Worm (Caenorhabditis elegans) whole organism, L4 larva: Measurements from ENCODE around the gene B0222.11.
A peak's percentile ranks its signal among the peaks of the same experiment; 100 is the strongest.

Experiments used
- D1046.2 ChIP-seq: fragments of 200-800 bp; sonication (Bioruptor generic); IDR thresholded peaks from 2 replicates; pipeline ENCODE4 v1.3.6; 2022; ENCODE audit warnings: missing genetic modification characterization, missing compliant biosample characterization
- F10B5.3 ChIP-seq: sonication (generic microtip); optimal IDR thresholded peaks from 2 replicates; lab custom pipeline; 2016; ENCODE audit warnings: mild to moderate bottlenecking, missing genetic modification characterization, missing compliant biosample characterization
- R02D3.7 ChIP-seq: fragments of 150-350 bp; sonication (generic microtip); optimal IDR thresholded peaks from 3 replicates; lab custom pipeline; 2014; ENCODE audit warnings: missing biosample characterization, missing genetic modification characterization
- T20F7.1 ChIP-seq: fragments of 200-800 bp; sonication (Bioruptor generic); optimal IDR thresholded peaks from 2 replicates; lab custom pipeline; 2018; ENCODE audit warnings: mild to moderate bottlenecking, missing genetic modification characterization, missing compliant biosample characterization
- Y105C5A.15 ChIP-seq: fragments of 200-800 bp; sonication (Bioruptor generic); IDR thresholded peaks from 2 replicates; pipeline ENCODE4 v1.3.6; 2022; ENCODE audit warnings: missing genetic modification characterization, missing compliant biosample characterization
- ZK546.5 ChIP-seq, 2 experiments: sonication (generic microtip); optimal IDR thresholded peaks; 2 replicates each; lab custom pipeline; 2017; ENCODE audit warnings: missing biosample characterization in 2 of 2, missing genetic modification characterization in 2 of 2
- aha-1 ChIP-seq: fragments of 150-350 bp; peaks from one replicate; lab custom pipeline; 2014; ENCODE audit warnings: missing biosample characterization, missing genetic modification characterization
- ama-1 ChIP-seq: fragments of 150-350 bp; optimal IDR thresholded peaks from 2 replicates; lab custom pipeline; 2014; ENCODE audit warnings: inconsistent platforms, mixed read lengths
- ceh-28 ChIP-seq: fragments of 150-350 bp; optimal IDR thresholded peaks from 2 replicates; lab custom pipeline; 2014; ENCODE audit warnings: missing biosample characterization, missing genetic modification reagents, missing genetic modification characterization
- ces-1 ChIP-seq: fragments of 150-350 bp; sonication (generic microtip); optimal IDR thresholded peaks from 4 replicates; lab custom pipeline; 2014; ENCODE audit warnings: missing biosample characterization, missing genetic modification reagents, missing genetic modification characterization
- ctbp-1 ChIP-seq: fragments of 200-800 bp; sonication (Bioruptor generic); IDR thresholded peaks from 2 replicates; pipeline ENCODE4 v1.3.6; 2022; ENCODE audit warnings: missing genetic modification reagents, missing genetic modification characterization, missing compliant biosample characterization
- daf-16 ChIP-seq, 3 experiments: sonication (generic microtip); optimal IDR thresholded peaks; 2 replicates each; lab custom pipeline; 2016 to 2017; ENCODE audit warnings: missing genetic modification characterization in 3 of 3, missing genetic modification reagents in 3 of 3, mild to moderate bottlenecking in 2 of 3, missing compliant biosample characterization in 2 of 3, missing biosample characterization in 1 of 3, moderate library complexity in 1 of 3
- daf-19 ChIP-seq: fragments of 200-800 bp; sonication (Bioruptor generic); conservative IDR thresholded peaks from 2 replicates; pipeline ENCODE4 v1.3.6; 2022; ENCODE audit warnings: missing genetic modification characterization, missing compliant biosample characterization
- dmd-6 ChIP-seq: fragments of 200-800 bp; sonication (Bioruptor generic); IDR thresholded peaks from 2 replicates; pipeline ENCODE4 v1.3.6; 2022; ENCODE audit warnings: missing genetic modification reagents, missing genetic modification characterization, missing compliant biosample characterization
- duxl-1 ChIP-seq: sonication (generic microtip); optimal IDR thresholded peaks from 2 replicates; lab custom pipeline; 2016; ENCODE audit warnings: mild to moderate bottlenecking, missing genetic modification characterization, moderate library complexity, missing compliant biosample characterization; ENCODE audit not compliant: poor library complexity
- dve-1 ChIP-seq: sonication (generic microtip); optimal IDR thresholded peaks from 2 replicates; lab custom pipeline; 2017; ENCODE audit warnings: antibody characterized with exemption, mild to moderate bottlenecking, missing genetic modification characterization, missing compliant biosample characterization; ENCODE audit not compliant: insufficient read depth
- egl-27 ChIP-seq: sonication (generic microtip); optimal IDR thresholded peaks from 3 replicates; lab custom pipeline; 2017; ENCODE audit warnings: missing biosample characterization, missing genetic modification reagents, missing genetic modification characterization
- fkh-10 ChIP-seq: fragments of 150-350 bp; optimal IDR thresholded peaks from 2 replicates; lab custom pipeline; 2014; ENCODE audit warnings: missing biosample characterization, missing genetic modification reagents, missing genetic modification characterization
- gei-8 ChIP-seq: fragments of 200-800 bp; sonication (Bioruptor generic); optimal IDR thresholded peaks from 2 replicates; lab custom pipeline; 2018; ENCODE audit warnings: mild to moderate bottlenecking, missing genetic modification characterization, missing compliant biosample characterization
- hlh-11 ChIP-seq: fragments of 200-800 bp; sonication (Bioruptor generic); optimal IDR thresholded peaks from 2 replicates; lab custom pipeline; 2018; ENCODE audit warnings: mild to moderate bottlenecking, missing genetic modification characterization, missing compliant biosample characterization
- jun-1 ChIP-seq: fragments of 150-350 bp; optimal IDR thresholded peaks from 2 replicates; lab custom pipeline; 2014; ENCODE audit warnings: missing biosample characterization, missing genetic modification reagents, missing genetic modification characterization
- lin-1 ChIP-seq: fragments of 200-800 bp; sonication (Bioruptor generic); IDR thresholded peaks from 2 replicates; pipeline ENCODE4 v1.3.6; 2022; ENCODE audit warnings: missing genetic modification reagents, missing genetic modification characterization, missing compliant biosample characterization
- lin-29 ChIP-seq: fragments of 200-800 bp; sonication (Bioruptor generic); IDR thresholded peaks from 2 replicates; pipeline ENCODE4 v1.3.6; 2022; ENCODE audit warnings: missing genetic modification reagents, missing genetic modification characterization, missing compliant biosample characterization
- mdl-1 ChIP-seq, 2 experiments: fragments of 150-350 bp in 1 of 2; sonication (generic microtip) in 1 of 2; optimal IDR thresholded peaks; 2 replicates each; lab custom pipeline; 2014 to 2017; ENCODE audit warnings: missing biosample characterization in 2 of 2, missing genetic modification characterization in 2 of 2
- mep-1 ChIP-seq: fragments of 150-350 bp; sonication (generic microtip); optimal IDR thresholded peaks from 3 replicates; lab custom pipeline; 2014; ENCODE audit warnings: missing biosample characterization, missing genetic modification characterization
- nhr-10 ChIP-seq: fragments of 150-350 bp; optimal IDR thresholded peaks from 2 replicates; lab custom pipeline; 2014; ENCODE audit warnings: missing biosample characterization, missing genetic modification characterization
- nhr-237 ChIP-seq: sonication (generic microtip); optimal IDR thresholded peaks from 2 replicates; lab custom pipeline; 2017; ENCODE audit warnings: missing biosample characterization, missing genetic modification characterization
- nhr-25 ChIP-seq: sonication (generic microtip); optimal IDR thresholded peaks from 2 replicates; lab custom pipeline; 2017; ENCODE audit warnings: missing genetic modification characterization, mild to moderate bottlenecking, missing compliant biosample characterization, antibody characterized with exemption, moderate library complexity, borderline replicate concordance; ENCODE audit not compliant: insufficient read depth
- nhr-28 ChIP-seq: fragments of 150-350 bp; optimal IDR thresholded peaks from 2 replicates; lab custom pipeline; 2014; ENCODE audit warnings: missing biosample characterization, missing genetic modification characterization
- nhr-42 ChIP-seq: fragments of 200-800 bp; sonication (Bioruptor generic); IDR thresholded peaks from 2 replicates; pipeline ENCODE4 v1.3.6; 2022; ENCODE audit warnings: missing genetic modification characterization, missing compliant biosample characterization
- nhr-77 ChIP-seq: fragments of 150-350 bp; optimal IDR thresholded peaks from 2 replicates; lab custom pipeline; 2014; ENCODE audit warnings: missing biosample characterization, missing genetic modification characterization
- php-3 ChIP-seq: fragments of 200-800 bp; sonication (Bioruptor generic); IDR thresholded peaks from 2 replicates; pipeline ENCODE4 v1.3.6; 2022; ENCODE audit warnings: missing genetic modification reagents, missing genetic modification characterization, missing compliant biosample characterization
- pqm-1 ChIP-seq: sonication (generic microtip); optimal IDR thresholded peaks from 2 replicates; lab custom pipeline; 2017; ENCODE audit warnings: missing biosample characterization, missing genetic modification characterization
- set-16 ChIP-seq: fragments of 200-800 bp; sonication (Bioruptor generic); IDR thresholded peaks from 2 replicates; pipeline ENCODE4 v1.3.6; 2022; ENCODE audit warnings: missing genetic modification reagents, missing genetic modification characterization, missing compliant biosample characterization
- tra-1 ChIP-seq: fragments of 200-800 bp; sonication (Bioruptor generic); IDR thresholded peaks from 2 replicates; pipeline ENCODE4 v1.3.6; 2022; ENCODE audit warnings: missing genetic modification reagents, missing genetic modification characterization, missing compliant biosample characterization
- unc-62 ChIP-seq, 3 experiments: fragments of 150-350 bp in 1 of 3; sonication (generic microtip); optimal IDR thresholded peaks in 2 of 3; peaks in 1 of 3; 1 replicate in 1 of 3; 2 replicates in 2 of 3; lab custom pipeline; 2014 to 2017; ENCODE audit warnings: missing biosample characterization in 3 of 3, missing genetic modification characterization in 3 of 3, missing genetic modification reagents in 3 of 3, missing genotype in 1 of 3
- vab-7 ChIP-seq: fragments of 200-800 bp; sonication (Bioruptor generic); IDR thresholded peaks from 2 replicates; pipeline ENCODE4 v1.3.6; 2022; ENCODE audit warnings: missing genetic modification reagents, missing genetic modification characterization, missing compliant biosample characterization
- ztf-11 ChIP-seq: fragments of 150-350 bp; optimal IDR thresholded peaks from 2 replicates; lab custom pipeline; 2014; ENCODE audit warnings: missing biosample characterization, missing genetic modification characterization

Gene B0222.11

DNA sequence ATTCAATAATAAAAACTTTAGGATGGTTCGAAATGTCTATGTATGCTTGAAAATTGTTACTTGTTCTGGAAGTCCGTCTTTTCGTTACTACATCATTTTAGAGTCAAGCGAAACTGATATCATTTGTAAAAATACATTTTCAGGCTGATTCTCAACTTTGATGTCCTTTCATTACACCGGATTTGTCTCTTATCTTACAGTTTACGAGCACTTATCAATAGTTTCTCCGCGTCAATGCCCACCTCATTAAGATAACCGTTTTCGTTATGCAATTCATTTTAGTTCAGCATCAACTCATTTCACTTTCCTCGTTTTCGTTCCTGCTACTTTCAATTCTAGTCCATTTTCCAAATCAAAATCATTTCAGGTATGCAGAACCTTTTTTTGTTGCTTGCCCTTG lies 34.7 kb upstream of the B0222.11 start, which contains the start of gene asp-2:
Gene asp-2, plus strand, starts transcription at position 368 of the 400 bp plus-strand sequence.
- no peak for TF ChIP-seq ama-1 (lab: Kevin White, UChicago)
- peak; percentile 95 for TF ChIP-seq pqm-1 (tag; lab: Kevin White, UChicago)
- TF ChIP-seq daf-16 (GFP tag; optimal IDR thresholded peaks at IDR 0.05; lab: Kevin White, UChicago) = no peak
- peak; percentile 63 for TF ChIP-seq daf-16 (tag; optimal IDR thresholded peaks at IDR 0.05; lab: Kevin White, UChicago)
- TF ChIP-seq F10B5.3 = no peak
- TF ChIP-seq nhr-77 = peak; percentile 20
- no peak for TF ChIP-seq nhr-237 (tag; lab: Kevin White, UChicago)
- TF ChIP-seq dmd-6 (GFP tag; lab: Robert Waterston, UW) = peak; percentile 69
- TF ChIP-seq php-3 (GFP tag; lab: Robert Waterston, UW) = 0 out of 2 replicates have a peak, but pooled peaks have one; percentile 53
- no peak for TF ChIP-seq R02D3.7 (tag; lab: Kevin White, UChicago)
- peak; percentile 28; the same call in 1 of the 2 replicates for TF ChIP-seq tra-1
- peak; percentile 57 for TF ChIP-seq hlh-11 (tag; lab: Kevin White, UChicago)
- no peak for TF ChIP-seq vab-7 (GFP tag; lab: Robert Waterston, UW)
- no peak for TF ChIP-seq daf-19
- no peak for TF ChIP-seq ctbp-1
- peak; percentile 74 for TF ChIP-seq dve-1 (tag; lab: Kevin White, UChicago)
- TF ChIP-seq nhr-28 (tag; lab: Kevin White, UChicago) = peak; percentile 68
- TF ChIP-seq D1046.2 = no peak

DNA sequence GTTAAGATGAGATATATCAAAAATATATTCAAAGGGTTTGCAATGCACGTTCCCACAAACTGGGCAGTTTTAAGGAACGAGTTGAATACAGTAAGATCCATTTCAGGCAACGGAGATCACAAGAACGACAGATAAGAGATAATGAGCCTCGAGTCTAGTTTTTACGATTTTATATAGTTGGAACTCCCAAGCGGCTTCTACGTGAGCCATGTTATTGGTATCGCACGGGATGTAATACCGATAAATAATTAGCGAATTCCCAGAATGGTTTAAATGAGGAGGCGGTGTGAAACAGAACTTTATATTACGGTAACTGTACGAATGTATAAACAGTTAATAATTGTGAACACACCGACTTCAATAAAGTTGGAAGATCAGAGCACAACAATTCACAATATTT lies 30.9 kb upstream of the B0222.11 start, which contains the start of gene str-177:
Gene str-177, minus strand, starts transcription at position 101 of the 400 bp plus-strand sequence.
- TF ChIP-seq nhr-10 (tag; lab: Kevin White, UChicago) = no peak
- TF ChIP-seq egl-27 (tag; lab: Kevin White, UChicago) = no peak
- TF ChIP-seq mdl-1 (tag; optimal IDR thresholded peaks at IDR 0.05; lab: Kevin White, UChicago) = no peak
- TF ChIP-seq Y105C5A.15 (GFP tag; lab: Robert Waterston, UW) = no peak
- TF ChIP-seq nhr-42 (GFP tag; lab: Robert Waterston, UW) = no peak
- TF ChIP-seq gei-8 = no peak
- TF ChIP-seq lin-29 (GFP tag; lab: Robert Waterston, UW) = no peak
- TF ChIP-seq T20F7.1 (GFP tag; lab: Kevin White, UChicago) = no peak
- no peak for TF ChIP-seq lin-1 (GFP tag; lab: Robert Waterston, UW)
- no peak for TF ChIP-seq ztf-11 (tag; lab: Kevin White, UChicago)
- no peak for TF ChIP-seq jun-1 (tag; lab: Kevin White, UChicago)
- TF ChIP-seq, all 104 proteins: peak for 0

DNA sequence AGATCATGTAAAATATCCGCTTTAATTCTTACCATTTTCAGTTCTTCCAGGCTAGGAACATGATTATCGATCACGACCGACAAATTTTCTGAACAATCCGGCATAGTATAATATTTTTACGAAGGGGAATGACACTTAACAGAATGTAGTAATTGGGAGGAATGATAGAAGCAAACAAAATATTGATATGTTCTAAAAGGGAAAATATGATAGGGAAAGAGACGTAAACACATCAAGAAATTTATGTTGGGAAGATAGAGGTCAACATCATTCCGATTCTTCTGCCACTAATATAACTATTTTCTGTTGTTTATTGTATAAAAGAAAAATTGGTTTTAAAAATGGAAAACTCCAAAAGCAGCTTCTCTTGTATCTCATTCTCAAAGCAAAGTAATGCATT lies 29.1 kb upstream of the B0222.11 start, which contains the start of gene C24B5.4:
Gene C24B5.4, minus strand, starts transcription at position 206 of the 400 bp plus-strand sequence.
- TF ChIP-seq daf-16 (GFP tag; optimal IDR thresholded peaks at IDR 0.05; lab: Kevin White, UChicago) (no peak), daf-16 (tag; optimal IDR thresholded peaks at IDR 0.05; lab: Kevin White, UChicago) (peak; percentile 95), ZK546.5 (tag; optimal IDR thresholded peaks at IDR 0.05; lab: Kevin White, UChicago) (no peak), pqm-1 (tag; lab: Kevin White, UChicago) (peak; percentile 22), nhr-28 (tag; lab: Kevin White, UChicago) (peak; percentile 50)

DNA sequence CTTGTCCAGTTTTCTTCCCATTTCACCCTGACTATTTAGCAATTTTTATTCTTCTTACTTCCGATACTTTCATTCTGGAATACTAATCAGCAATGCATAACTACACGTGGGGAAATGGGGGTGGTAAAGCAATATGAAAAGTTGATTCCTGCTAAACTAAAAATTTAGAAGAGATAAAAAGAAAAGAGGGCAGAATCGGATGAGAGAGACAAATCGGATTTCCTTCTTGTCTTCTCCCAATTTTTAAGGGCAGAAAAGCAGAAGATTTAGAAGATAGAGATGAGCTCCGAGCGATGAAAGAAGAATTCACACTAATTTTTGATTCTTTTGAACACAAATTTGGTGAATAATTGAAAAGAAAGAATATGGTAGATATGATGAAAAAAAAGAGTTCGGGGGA lies 26.1 kb upstream of the B0222.11 start:
- TF ChIP-seq ces-1 (GFP tag; lab: Kevin White, UChicago) (peak; percentile 56), ctbp-1 (peak; percentile 54; the same call in 1 of the 2 replicates), mep-1 (tag; lab: Kevin White, UChicago) (no peak)

DNA sequence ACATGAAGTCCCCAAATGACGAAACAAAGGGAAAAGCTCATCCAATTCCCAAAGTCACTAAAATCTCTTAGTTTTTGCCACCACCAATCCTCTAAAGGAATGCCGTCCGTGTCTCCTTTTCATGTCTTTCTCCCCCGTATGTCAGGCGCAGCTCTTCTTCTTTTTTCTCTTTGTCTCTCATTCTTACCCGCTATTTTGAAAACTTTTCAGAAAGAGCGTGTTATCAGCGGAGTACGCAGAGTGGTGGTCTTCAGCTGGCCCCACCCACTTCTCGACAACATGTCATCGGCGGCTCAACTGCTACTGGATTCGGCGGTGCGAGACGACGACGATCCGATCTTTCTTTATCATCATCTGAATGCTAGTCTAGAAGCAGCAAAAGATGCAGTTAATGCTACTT lies 23.4 kb upstream of the B0222.11 start, which contains the start of gene sphr-1:
Gene sphr-1, plus strand, starts transcription at position 205 of the 400 bp plus-strand sequence.
- TF ChIP-seq nhr-25 (no peak), fkh-10 (GFP tag; lab: Kevin White, UChicago) (peak; percentile 6), duxl-1 (tag; lab: Kevin White, UChicago) (no peak), set-16 (GFP tag; lab: Robert Waterston, UW) (no peak), nhr-77 (no peak), ceh-28 (tag; lab: Kevin White, UChicago) (no peak), aha-1 (tag; lab: Kevin White, UChicago) (peak; percentile 5), ama-1 (lab: Kevin White, UChicago) (no peak), unc-62 (GFP tag; optimal IDR thresholded peaks at IDR 0.05 in 1 of 2; lab: Kevin White, UChicago) (peak in 1 of 2 experiments; percentile 95), unc-62 (tag; optimal IDR thresholded peaks at IDR 0.05; lab: Kevin White, UChicago) (no peak), ctbp-1 (0 out of 2 replicates have a peak, but pooled peaks have one; percentile 36)
